Fruit fly (Drosophila melanogaster): Measurements from ENCODE around the gene CG10185.

CG10185 gene

DNA sequence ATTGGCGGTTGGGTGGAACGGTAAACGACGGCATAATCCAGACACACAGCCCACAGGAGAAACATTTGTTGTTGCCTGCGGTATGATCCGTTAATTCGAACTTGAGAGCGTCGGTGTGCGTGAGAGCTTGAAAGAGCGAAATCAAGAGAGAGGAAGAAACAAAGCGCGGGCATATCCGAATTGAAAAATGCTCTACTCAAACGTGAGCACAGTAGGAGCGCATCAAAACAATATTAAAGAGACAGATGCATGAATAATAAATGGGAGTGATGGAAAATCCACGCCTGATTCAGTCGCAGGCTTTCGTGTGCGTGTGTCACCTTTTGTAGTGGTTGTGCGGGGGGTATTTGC, 16.1 kb downstream of the CG10185 start (continued):
- peak; percentile 19 for TF ChIP-seq CG31627 (GFP tag; optimal IDR thresholded peaks at IDR 0.05)
- TF ChIP-seq OdsH (GFP tag; optimal IDR thresholded peaks at IDR 0.05) = no peak
- TF ChIP-seq CG6792 (GFP tag; optimal IDR thresholded peaks at IDR 0.05) = no peak

DNA sequence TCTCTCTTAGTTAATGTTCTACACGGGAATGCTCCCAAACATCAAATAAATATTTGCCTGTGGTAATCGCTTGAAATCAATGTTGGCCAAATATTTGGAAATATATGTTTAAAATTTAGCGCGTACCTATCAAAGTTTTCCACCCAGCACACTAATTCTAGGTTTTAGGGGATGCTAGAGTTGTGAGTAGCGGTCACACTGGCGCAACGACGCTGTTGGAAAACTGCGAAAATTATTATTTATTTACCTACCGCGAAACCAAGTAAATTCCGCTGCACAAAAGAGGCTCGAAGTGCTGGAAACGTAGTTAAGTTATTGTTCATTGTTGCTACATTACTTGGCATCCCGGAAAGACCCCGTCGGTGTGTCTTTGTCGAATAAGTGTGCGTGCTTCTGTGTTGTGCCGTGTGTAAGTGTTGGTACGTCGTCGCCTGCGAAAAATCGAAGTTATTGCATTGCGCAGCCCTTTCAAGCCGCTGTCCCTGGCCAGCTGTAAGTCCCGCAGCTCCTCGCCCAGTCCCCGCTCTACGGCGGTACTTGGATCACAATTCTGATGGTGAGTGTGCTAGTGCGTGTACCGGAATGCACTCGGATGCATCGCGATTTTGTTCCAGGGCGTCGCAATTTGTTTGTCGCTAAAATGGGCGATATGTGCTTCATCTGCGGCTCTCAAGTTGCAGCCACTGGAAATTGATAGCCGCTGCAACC, 16.6 kb downstream of the CG10185 start, which contains the start of gene msps:
Gene msps, plus strand, starts transcription at position 181 of the 708 bp plus-strand sequence.
- TF ChIP-seq Sox14 (GFP tag; optimal IDR thresholded peaks at IDR 0.05) = peak; percentile 52
- no peak for TF ChIP-seq fd85E (GFP tag; optimal IDR thresholded peaks at IDR 0.05)
- peak; percentile 73 for TF ChIP-seq fkh (GFP tag; optimal IDR thresholded peaks at IDR 0.05)

DNA sequence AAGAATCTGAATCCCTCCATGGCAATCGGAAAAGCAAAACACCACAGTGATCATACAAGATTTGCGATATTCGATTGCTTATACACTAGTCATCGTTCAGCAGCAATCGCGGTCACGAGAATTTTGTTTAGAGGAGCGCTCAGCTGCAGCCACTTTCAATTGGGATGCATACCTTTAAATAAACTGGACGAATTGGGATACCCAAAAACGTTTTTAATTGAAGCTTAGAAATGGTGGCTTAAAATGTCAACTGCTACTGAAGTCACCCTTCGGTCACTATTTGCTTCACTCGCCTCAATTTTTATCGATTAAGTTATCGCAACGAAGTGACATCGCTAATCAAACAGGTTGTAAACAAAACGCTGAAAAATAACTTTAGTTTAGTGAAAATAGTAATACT, 18.0 kb downstream of the CG10185 start, which contains the start of the genes IKKbeta and CG5013:
Gene IKKbeta, minus strand, starts transcription at position 53 of the 400 bp plus-strand sequence.
Gene CG5013, plus strand, starts transcription at position 302 of the 400 bp plus-strand sequence.
- no peak for TF ChIP-seq CG6808 (GFP tag; optimal IDR thresholded peaks at IDR 0.05)
- TF ChIP-seq Hr38 (GFP tag; optimal IDR thresholded peaks at IDR 0.05) = no peak
- TF ChIP-seq net (GFP tag; optimal IDR thresholded peaks at IDR 0.05) = no peak
- TF ChIP-seq lz (GFP tag; optimal IDR thresholded peaks at IDR 0.05) = peak; percentile 50
- TF ChIP-seq CG1621 (tag; optimal IDR thresholded peaks at IDR 0.05) = peak; percentile 7
- peak; percentile 45 for TF ChIP-seq CG10631 (GFP tag; optimal IDR thresholded peaks at IDR 0.05)
- no peak for TF ChIP-seq CG8632 (GFP tag; optimal IDR thresholded peaks at IDR 0.05)
- TF ChIP-seq Eip78C (GFP tag) = peak; percentile 73
- peak; percentile 11 for TF ChIP-seq dsx (GFP tag; optimal IDR thresholded peaks at IDR 0.05; ENCODE audit: poor library complexity, severe bottlenecking)
- TF ChIP-seq Eip93F (GFP tag; optimal IDR thresholded peaks at IDR 0.05) = no peak
- peak; percentile 15 for TF ChIP-seq Sox15 (GFP tag; optimal IDR thresholded peaks at IDR 0.05)
- TF ChIP-seq CG3032 (tag; optimal IDR thresholded peaks at IDR 0.05) = peak; percentile 60
- peak; percentile 60 for TF ChIP-seq esn (GFP tag; optimal IDR thresholded peaks at IDR 0.05)
- no peak for TF ChIP-seq Met (GFP tag; optimal IDR thresholded peaks at IDR 0.05)
- 0 out of 2 replicates have a peak, but pooled peaks have one; percentile 13 for TF ChIP-seq CG15336 (GFP tag; IDR thresholded peaks at IDR 0.05)
- no peak for TF ChIP-seq CG6163 (GFP tag; IDR thresholded peaks at IDR 0.05)
- no peak for TF ChIP-seq fd59A (GFP tag; optimal IDR thresholded peaks at IDR 0.05)
- TF ChIP-seq OdsH (GFP tag; optimal IDR thresholded peaks at IDR 0.05) = no peak
- no peak for TF ChIP-seq salr (GFP tag; optimal IDR thresholded peaks at IDR 0.05)
- 0 out of 3 replicates have a peak, but pooled peaks have one; percentile 23 for TF ChIP-seq eg (GFP tag; IDR thresholded peaks at IDR 0.05)
- no peak for TF ChIP-seq CG4318 (GFP tag; optimal IDR thresholded peaks at IDR 0.05)
- TF ChIP-seq Sox102F (GFP tag; optimal IDR thresholded peaks at IDR 0.05) = peak; percentile 30
- TF ChIP-seq vri (GFP tag; optimal IDR thresholded peaks at IDR 0.05) = no peak
- no peak for TF ChIP-seq CG16779 (tag; optimal IDR thresholded peaks at IDR 0.05)
- TF ChIP-seq CG11762 (GFP tag; optimal IDR thresholded peaks at IDR 0.05; ENCODE audit: insufficient read depth) = no peak
- no peak for TF ChIP-seq Smox (GFP tag; optimal IDR thresholded peaks at IDR 0.05)
- TF ChIP-seq fd85E (GFP tag; optimal IDR thresholded peaks at IDR 0.05) = no peak
- TF ChIP-seq CG10669 (GFP tag; optimal IDR thresholded peaks at IDR 0.05) = no peak
- no peak for TF ChIP-seq Hr4 (GFP tag; optimal IDR thresholded peaks at IDR 0.05)
- peak; percentile 45 for TF ChIP-seq Hr39 (GFP tag; optimal IDR thresholded peaks at IDR 0.05)
- no peak for TF ChIP-seq pdm3 (GFP tag; optimal IDR thresholded peaks at IDR 0.05)
- TF ChIP-seq CG34406 (GFP tag; optimal IDR thresholded peaks at IDR 0.05) = no peak
- TF ChIP-seq CG11294 (GFP tag; IDR thresholded peaks at IDR 0.05) = no peak
- no peak for TF ChIP-seq svp (GFP tag)
- TF ChIP-seq CG6854 (GFP tag; optimal IDR thresholded peaks at IDR 0.05) = no peak
- TF ChIP-seq spab (GFP tag; optimal IDR thresholded peaks at IDR 0.05) = no peak
- no peak for TF ChIP-seq Blimp-1 (GFP tag; optimal IDR thresholded peaks at IDR 0.05)
- TF ChIP-seq ss (GFP tag; optimal IDR thresholded peaks at IDR 0.05) = peak in 1 of 2 experiments; percentile 16
- no peak for TF ChIP-seq CG7368 (GFP tag; optimal IDR thresholded peaks at IDR 0.05)
- TF ChIP-seq CG3919 (GFP tag; optimal IDR thresholded peaks at IDR 0.05) = peak; percentile 34
- no peak for TF ChIP-seq achi (GFP tag; optimal IDR thresholded peaks at IDR 0.05)
- TF ChIP-seq Eip75B (GFP tag; optimal IDR thresholded peaks at IDR 0.05) = peak; percentile 43
- TF ChIP-seq fkh (GFP tag; optimal IDR thresholded peaks at IDR 0.05) = peak; percentile 69
- TF ChIP-seq CG6792 (GFP tag; optimal IDR thresholded peaks at IDR 0.05) = no peak

All from whole organism, prepupa.